Worm (Caenorhabditis elegans) whole organism, L1 larva: Measurements from ENCODE around the gene rom-1.

Experiments used
- C04F5.9 ChIP-seq: sonication (generic microtip); optimal IDR thresholded peaks from 2 replicates; lab custom pipeline; 2016; ENCODE audit warnings: missing genetic modification characterization, missing compliant biosample characterization
- C16A3.4 ChIP-seq: fragments of 150-350 bp; optimal IDR thresholded peaks from 2 replicates; lab custom pipeline; 2014; ENCODE audit warnings: missing biosample characterization, missing genetic modification characterization
- C34B4.2 ChIP-seq: sonication (generic microtip); optimal IDR thresholded peaks from 2 replicates; lab custom pipeline; 2017; ENCODE audit warnings: mild to moderate bottlenecking, missing genetic modification characterization, missing compliant biosample characterization
- alr-1 ChIP-seq: fragments of 200-800 bp; sonication (Bioruptor generic); optimal IDR thresholded peaks from 2 replicates; lab custom pipeline; 2018; ENCODE audit warnings: borderline replicate concordance, mild to moderate bottlenecking, missing genetic modification characterization, missing compliant biosample characterization
- blmp-1 ChIP-seq: fragments of 150-350 bp; optimal IDR thresholded peaks from 2 replicates; lab custom pipeline; 2014; ENCODE audit warnings: missing biosample characterization, missing genetic modification characterization
- ceh-8 ChIP-seq: fragments of 200-800 bp; sonication (Bioruptor generic); optimal IDR thresholded peaks from 2 replicates; lab custom pipeline; 2018; ENCODE audit warnings: mild to moderate bottlenecking, missing genetic modification characterization, moderate library complexity, missing compliant biosample characterization
- ceh-82 ChIP-seq, 3 experiments: fragments of 150-350 bp in 1 of 3; sonication (generic microtip) in 2 of 3; optimal IDR thresholded peaks; 2 replicates each; lab custom pipeline; 2014 to 2017; ENCODE audit warnings: missing biosample characterization in 3 of 3, missing genetic modification characterization in 3 of 3
- efl-1 ChIP-seq, 4 experiments: fragments of 150-350 bp; optimal IDR thresholded peaks in 3 of 4; peaks in 1 of 4; 1 replicate in 1 of 4; 2 replicates in 3 of 4; lab custom pipeline; 2014; ENCODE audit warnings: missing biosample characterization in 2 of 4, missing genetic modification characterization in 2 of 4, missing genetic modification reagents in 2 of 4
- efl-3 ChIP-seq: fragments of 200-800 bp; sonication (Bioruptor generic); optimal IDR thresholded peaks from 2 replicates; lab custom pipeline; 2018; ENCODE audit warnings: mild to moderate bottlenecking, missing genetic modification characterization, missing compliant biosample characterization
- egl-27 ChIP-seq, 2 experiments: fragments of 150-350 bp in 1 of 2; sonication (generic microtip); optimal IDR thresholded peaks; 3 replicates each; lab custom pipeline; 2017 to 2018; ENCODE audit warnings: missing biosample characterization in 2 of 2, missing genetic modification characterization in 2 of 2, missing genetic modification reagents in 2 of 2
- elt-3 ChIP-seq, 6 experiments: fragments of 150-350 bp in 1 of 6; sonication (generic microtip); optimal IDR thresholded peaks; 2 replicates each; lab custom pipeline; 2017 to 2018; ENCODE audit warnings: missing biosample characterization in 6 of 6, missing genetic modification characterization in 6 of 6, inconsistent platforms in 1 of 6
- ets-5 ChIP-seq: fragments of 200-800 bp; sonication (Bioruptor generic); IDR thresholded peaks from 2 replicates; pipeline ENCODE4 v1.3.6; 2022; ENCODE audit warnings: missing genetic modification characterization, missing compliant biosample characterization
- fkh-10 ChIP-seq: sonication (generic microtip); optimal IDR thresholded peaks from 2 replicates; lab custom pipeline; 2017; ENCODE audit warnings: missing biosample characterization, missing genetic modification reagents, missing genetic modification characterization
- fkh-4 ChIP-seq: sonication (generic microtip); optimal IDR thresholded peaks from 2 replicates; lab custom pipeline; 2016; ENCODE audit warnings: missing compliant biosample characterization, missing genetic modification characterization, borderline replicate concordance
- fos-1 ChIP-seq: fragments of 150-350 bp; optimal IDR thresholded peaks from 2 replicates; lab custom pipeline; 2014; ENCODE audit warnings: missing biosample characterization, missing genetic modification characterization
- grh-1 ChIP-seq: fragments of 200-800 bp; sonication (Bioruptor generic); IDR thresholded peaks from 2 replicates; pipeline ENCODE4 v1.3.6; 2022; ENCODE audit warnings: missing genetic modification reagents, missing genetic modification characterization, missing compliant biosample characterization
- hlh-17 ChIP-seq: fragments of 200-800 bp; sonication (Bioruptor generic); optimal IDR thresholded peaks from 2 replicates; lab custom pipeline; 2018; ENCODE audit warnings: missing genetic modification characterization, mild to moderate bottlenecking, missing compliant biosample characterization, moderate library complexity, borderline replicate concordance
- hlh-4 ChIP-seq: sonication (generic microtip); optimal IDR thresholded peaks from 2 replicates; lab custom pipeline; 2016; ENCODE audit warnings: mild to moderate bottlenecking, missing genetic modification characterization, missing compliant biosample characterization
- hpl-2 ChIP-seq: fragments of 150-350 bp; optimal IDR thresholded peaks from 2 replicates; lab custom pipeline; 2014; ENCODE audit warnings: missing biosample characterization, missing genetic modification reagents, missing genetic modification characterization
- irx-1 ChIP-seq: sonication (generic microtip); optimal IDR thresholded peaks from 2 replicates; lab custom pipeline; 2016; ENCODE audit warnings: missing genetic modification characterization, missing compliant biosample characterization
- isw-1 ChIP-seq: fragments of 200-800 bp; sonication (Bioruptor generic); IDR thresholded peaks from 2 replicates; pipeline ENCODE4 v1.3.6; 2022; ENCODE audit warnings: missing genetic modification characterization, missing compliant biosample characterization
- lin-13 ChIP-seq: fragments of 150-350 bp; optimal IDR thresholded peaks from 2 replicates; lab custom pipeline; 2014; ENCODE audit warnings: missing biosample characterization, missing genetic modification reagents, missing genetic modification characterization
- lin-15B ChIP-seq: fragments of 150-350 bp; sonication (generic microtip); optimal IDR thresholded peaks from 3 replicates; lab custom pipeline; 2014; ENCODE audit warnings: missing biosample characterization, missing genetic modification characterization
- lin-35 ChIP-seq, 2 experiments: fragments of 150-350 bp; optimal IDR thresholded peaks; 2 replicates each; lab custom pipeline; 2014; ENCODE audit warnings: missing biosample characterization in 2 of 2, missing genetic modification characterization in 2 of 2, missing genetic modification reagents in 2 of 2
- lin-39 ChIP-seq: fragments of 150-350 bp; optimal IDR thresholded peaks from 2 replicates; lab custom pipeline; 2014; ENCODE audit warnings: missing biosample characterization, missing genetic modification reagents, missing genetic modification characterization
- lir-3 ChIP-seq: sonication (generic microtip); optimal IDR thresholded peaks from 2 replicates; lab custom pipeline; 2016; ENCODE audit warnings: mild to moderate bottlenecking, missing genetic modification characterization, moderate library complexity, missing compliant biosample characterization; ENCODE audit not compliant: poor library complexity
- mab-9 ChIP-seq: fragments of 200-800 bp; sonication (Bioruptor generic); IDR thresholded peaks from 2 replicates; pipeline ENCODE4 v1.3.6; 2022; ENCODE audit warnings: missing genetic modification reagents, missing genetic modification characterization, missing compliant biosample characterization
- mdl-1 ChIP-seq, 2 experiments: fragments of 150-350 bp; optimal IDR thresholded peaks; 2 replicates each; lab custom pipeline; 2014 to 2017; ENCODE audit warnings: missing biosample characterization in 2 of 2, missing genetic modification characterization in 2 of 2, inconsistent platforms in 1 of 2
- mef-2 ChIP-seq: fragments of 150-350 bp; optimal IDR thresholded peaks from 2 replicates; lab custom pipeline; 2014; ENCODE audit warnings: missing biosample characterization, missing genetic modification characterization
- nhr-12 ChIP-seq: sonication (generic microtip); optimal IDR thresholded peaks from 2 replicates; lab custom pipeline; 2017; ENCODE audit warnings: missing biosample characterization, missing genetic modification characterization
- nhr-20 ChIP-seq: sonication (generic microtip); optimal IDR thresholded peaks from 2 replicates; lab custom pipeline; 2016; ENCODE audit warnings: mild to moderate bottlenecking, missing genetic modification characterization, missing compliant biosample characterization
- nhr-28 ChIP-seq: fragments of 150-350 bp; optimal IDR thresholded peaks from 2 replicates; lab custom pipeline; 2014; ENCODE audit warnings: missing biosample characterization, missing genetic modification characterization
- nhr-71 ChIP-seq: sonication (generic microtip); optimal IDR thresholded peaks from 2 replicates; lab custom pipeline; 2016; ENCODE audit warnings: mild to moderate bottlenecking, missing genetic modification characterization, moderate library complexity, missing compliant biosample characterization
- nhr-76 ChIP-seq: sonication (generic microtip); optimal IDR thresholded peaks from 2 replicates; lab custom pipeline; 2017; ENCODE audit warnings: missing biosample characterization, missing genetic modification characterization
- nhr-77 ChIP-seq: fragments of 150-350 bp; optimal IDR thresholded peaks from 2 replicates; lab custom pipeline; 2014; ENCODE audit warnings: missing biosample characterization, missing genetic modification characterization
- nhr-84 ChIP-seq: sonication (generic microtip); optimal IDR thresholded peaks from 2 replicates; lab custom pipeline; 2017; ENCODE audit warnings: missing biosample characterization, missing genetic modification characterization
- nhr-85 ChIP-seq: sonication (generic microtip); peaks from one replicate; lab custom pipeline; 2016; ENCODE audit warnings: missing genetic modification characterization, inconsistent platforms, missing compliant biosample characterization
- nhr-90 ChIP-seq: sonication (generic microtip); optimal IDR thresholded peaks from 2 replicates; lab custom pipeline; 2016; ENCODE audit warnings: mild to moderate bottlenecking, missing genetic modification characterization, missing compliant biosample characterization; ENCODE audit not compliant: poor library complexity
- pag-3 ChIP-seq: sonication (generic microtip); optimal IDR thresholded peaks from 2 replicates; lab custom pipeline; 2017; ENCODE audit warnings: missing genetic modification characterization, mild to moderate bottlenecking, missing compliant biosample characterization, antibody characterized with exemption, borderline replicate concordance; ENCODE audit not compliant: insufficient read depth
- pqm-1 ChIP-seq: sonication (generic microtip); optimal IDR thresholded peaks from 3 replicates; lab custom pipeline; 2017; ENCODE audit warnings: missing biosample characterization, missing genetic modification characterization
- snpc-4 ChIP-seq: fragments of 150-350 bp; optimal IDR thresholded peaks from 2 replicates; lab custom pipeline; 2014; ENCODE audit warnings: missing biosample characterization, missing genetic modification characterization
- snu-23 ChIP-seq: sonication (generic microtip); optimal IDR thresholded peaks from 2 replicates; lab custom pipeline; 2016; ENCODE audit warnings: missing genetic modification characterization, missing compliant biosample characterization
- sptf-1 ChIP-seq: fragments of 150-350 bp; optimal IDR thresholded peaks from 2 replicates; lab custom pipeline; 2014; ENCODE audit warnings: missing biosample characterization, missing genetic modification characterization
- swsn-7 ChIP-seq: sonication (generic microtip); optimal IDR thresholded peaks from 2 replicates; lab custom pipeline; 2016; ENCODE audit warnings: missing genetic modification characterization, missing compliant biosample characterization
- tbx-2 ChIP-seq: sonication (generic microtip); optimal IDR thresholded peaks from 2 replicates; lab custom pipeline; 2016; ENCODE audit warnings: missing genetic modification characterization, missing compliant biosample characterization
- unc-130 ChIP-seq: fragments of 150-350 bp; optimal IDR thresholded peaks from 2 replicates; lab custom pipeline; 2017; ENCODE audit warnings: missing biosample characterization, missing genetic modification characterization, inconsistent platforms
- unc-30 ChIP-seq: sonication (generic microtip); optimal IDR thresholded peaks from 2 replicates; lab custom pipeline; 2017; ENCODE audit warnings: missing biosample characterization, missing genetic modification characterization
- unc-62 ChIP-seq: fragments of 150-350 bp; optimal IDR thresholded peaks from 2 replicates; lab custom pipeline; 2014; ENCODE audit warnings: missing biosample characterization, missing genetic modification reagents, missing genetic modification characterization
- zip-4 ChIP-seq: fragments of 200-800 bp; sonication (Bioruptor generic); optimal IDR thresholded peaks from 2 replicates; lab custom pipeline; 2018; ENCODE audit warnings: mild to moderate bottlenecking, missing genetic modification characterization, moderate library complexity, missing compliant biosample characterization
- ztf-11 ChIP-seq, 2 experiments: sonication (generic microtip); optimal IDR thresholded peaks; 2 replicates each; lab custom pipeline; 2016 to 2017; ENCODE audit warnings: missing genetic modification characterization in 2 of 2, missing biosample characterization in 1 of 2, missing compliant biosample characterization in 1 of 2
- ztf-4 ChIP-seq: fragments of 150-350 bp; optimal IDR thresholded peaks from 2 replicates; lab custom pipeline; 2014; ENCODE audit warnings: missing biosample characterization, missing genetic modification characterization

The rom-1 gene

ce11 chrIII:4878281-4878680 is 28.7 kb upstream of the rom-1 start, which contains the start of the genes tost-1 and arx-6 (continued):
- TF ChIP-seq fos-1 (tag; lab: Kevin White, UChicago) (peak; percentile 38), efl-3 (no peak), lin-35 (GFP tag; optimal IDR thresholded peaks at IDR 0.05; lab: Kevin White, UChicago) (peak; percentile 85 to 94), egl-27 (tag; optimal IDR thresholded peaks at IDR 0.05; lab: Kevin White, UChicago) (no peak), nhr-28 (tag; lab: Kevin White, UChicago) (no peak), blmp-1 (tag; lab: Kevin White, UChicago) (peak; percentile 46), zip-4 (GFP tag; lab: Kevin White, UChicago) (no peak), lin-13 (GFP tag; lab: Kevin White, UChicago) (no peak), sptf-1 (tag; lab: Kevin White, UChicago) (no peak), nhr-77 (tag; lab: Kevin White, UChicago) (no peak), grh-1 (GFP tag; lab: Robert Waterston, UW) (no peak), nhr-20 (tag; lab: Kevin White, UChicago) (peak; percentile 36), C34B4.2 (tag; lab: Kevin White, UChicago) (no peak), alr-1 (no peak), mdl-1 (tag; optimal IDR thresholded peaks at IDR 0.05; lab: Kevin White, UChicago) (no peak), nhr-90 (tag; lab: Kevin White, UChicago) (no peak), pag-3 (no peak), pqm-1 (tag; lab: Kevin White, UChicago) (no peak), ceh-8 (GFP tag; lab: Kevin White, UChicago) (no peak), C04F5.9 (tag; lab: Kevin White, UChicago) (peak; percentile 5), ztf-4 (no peak), fkh-4 (tag; lab: Kevin White, UChicago) (no peak), C16A3.4 (tag; lab: Kevin White, UChicago) (peak; percentile 57), unc-30 (tag; lab: Kevin White, UChicago) (no peak), nhr-84 (no peak), irx-1 (no peak), unc-130 (tag; lab: Kevin White, UChicago) (no peak), elt-3 (tag; optimal IDR thresholded peaks at IDR 0.05; lab: Kevin White, UChicago) (no peak), nhr-85 (no peak), efl-1 (optimal IDR thresholded peaks at IDR 0.05; lab: Kevin White, UChicago) (peak; percentile 90 to 96), efl-1 (GFP tag; optimal IDR thresholded peaks at IDR 0.05 in 1 of 2; lab: Kevin White, UChicago) (peak; percentile 90 to 99), nhr-71 (tag; lab: Kevin White, UChicago) (peak; percentile 51), swsn-7 (tag; lab: Kevin White, UChicago) (peak; percentile 23), ztf-11 (tag; optimal IDR thresholded peaks at IDR 0.05; lab: Kevin White, UChicago) (no peak), hlh-4 (tag; lab: Kevin White, UChicago) (no peak), hpl-2 (GFP tag; lab: Kevin White, UChicago) (no peak), ets-5 (no peak), snu-23 (peak; percentile 62), hlh-17 (no peak), lir-3 (tag; lab: Kevin White, UChicago) (no peak), ceh-82 (tag; optimal IDR thresholded peaks at IDR 0.05; lab: Kevin White, UChicago) (peak in 2 of 3 experiments; percentile 2 to 30), snpc-4 (tag; lab: Kevin White, UChicago) (no peak), nhr-12 (no peak), nhr-76 (tag; lab: Kevin White, UChicago) (no peak), tbx-2 (tag; lab: Kevin White, UChicago) (peak; percentile 27), unc-62 (GFP tag; lab: Kevin White, UChicago) (no peak), isw-1 (GFP tag; lab: Robert Waterston, UW) (no peak), lin-39 (tag; lab: Kevin White, UChicago) (no peak), fkh-10 (GFP tag; lab: Kevin White, UChicago) (no peak), mef-2 (tag; lab: Kevin White, UChicago) (no peak), lin-15B (tag; lab: Kevin White, UChicago) (peak; percentile 51), mab-9 (GFP tag; lab: Robert Waterston, UW) (no peak)
